Worm (Caenorhabditis elegans) whole organism, mixed stage, embryonic: ENCODE results near the gene srx-86.
A peak's percentile ranks its signal among the peaks of the same experiment; 100 is the strongest.

Source experiments
- blmp-1 ChIP-seq: fragments of 150-350 bp; optimal IDR thresholded peaks from 2 replicates; lab custom pipeline; 2014; ENCODE audit warnings: missing biosample characterization, missing genetic modification characterization
- elt-3 ChIP-seq: fragments of 150-350 bp; optimal IDR thresholded peaks from 2 replicates; lab custom pipeline; 2014; ENCODE audit warnings: missing biosample characterization, missing genetic modification characterization
- lin-13 ChIP-seq: fragments of 150-350 bp; optimal IDR thresholded peaks from 2 replicates; lab custom pipeline; 2014; ENCODE audit warnings: missing biosample characterization, missing genetic modification characterization
- nhr-12 ChIP-seq: fragments of 150-350 bp; optimal IDR thresholded peaks from 2 replicates; lab custom pipeline; 2014; ENCODE audit warnings: missing biosample characterization, missing genetic modification characterization
- nhr-237 ChIP-seq: fragments of 150-350 bp; optimal IDR thresholded peaks from 2 replicates; lab custom pipeline; 2014; ENCODE audit warnings: missing biosample characterization, missing genetic modification characterization

ce11 chrV:11532964-11533363 lies 29.8 kb upstream of the srx-86 start:
- TF ChIP-seq nhr-237: no peak
- no peak for TF ChIP-seq lin-13
- no peak for TF ChIP-seq nhr-12 (tag; lab: Kevin White, UChicago)
- peak; percentile 96 for TF ChIP-seq blmp-1 (tag; lab: Kevin White, UChicago)
- peak; percentile 11 for TF ChIP-seq elt-3 (tag; lab: Kevin White, UChicago)
